Worm (Caenorhabditis elegans) whole organism, young adult: Measurements from ENCODE around the gene gcy-32.
A peak's percentile ranks its signal among the peaks of the same experiment; 100 is the strongest.

Experiments used
- B0019.2 ChIP-seq: fragments of 200-800 bp; sonication (Bioruptor generic); conservative IDR thresholded peaks from 2 replicates; pipeline ENCODE4 v1.3.6; 2022; ENCODE audit warnings: missing genetic modification reagents, missing genetic modification characterization, missing compliant biosample characterization
- B0035.1 ChIP-seq: sonication (generic microtip); optimal IDR thresholded peaks from 2 replicates; lab custom pipeline; 2016; ENCODE audit warnings: missing genetic modification characterization, mild to moderate bottlenecking, missing compliant biosample characterization, missing genotype, missing genetic modification reagents
- B0261.1 ChIP-seq: sonication (generic microtip); optimal IDR thresholded peaks from 2 replicates; lab custom pipeline; 2016; ENCODE audit warnings: mild to moderate bottlenecking, missing genetic modification characterization, moderate library complexity, missing compliant biosample characterization
- C06A6.2 ChIP-seq: fragments of 200-800 bp; sonication (Bioruptor generic); conservative IDR thresholded peaks from 2 replicates; pipeline ENCODE4 v1.3.6; 2022; ENCODE audit warnings: missing genetic modification characterization, missing compliant biosample characterization
- C17E4.6 ChIP-seq: fragments of 200-800 bp; sonication (Bioruptor generic); IDR thresholded peaks from 2 replicates; pipeline ENCODE4 v1.3.6; 2022; ENCODE audit warnings: missing genetic modification reagents, missing genetic modification characterization, missing compliant biosample characterization
- F33H1.4 ChIP-seq: fragments of 200-800 bp; sonication (Bioruptor generic); IDR thresholded peaks from 2 replicates; pipeline ENCODE4 v1.3.6; 2022; ENCODE audit warnings: missing genetic modification reagents, missing genetic modification characterization, missing compliant biosample characterization
- F49E8.2 ChIP-seq: sonication (generic microtip); optimal IDR thresholded peaks from 3 replicates; lab custom pipeline; 2017; ENCODE audit warnings: missing genetic modification characterization, mild to moderate bottlenecking, missing compliant biosample characterization, antibody characterized with exemption, moderate library complexity; ENCODE audit not compliant: insufficient read depth
- K11D2.4 ChIP-seq: fragments of 200-800 bp; sonication (Bioruptor generic); IDR thresholded peaks from 2 replicates; pipeline ENCODE4 v1.3.6; 2022; ENCODE audit warnings: missing genetic modification reagents, missing genetic modification characterization, missing compliant biosample characterization
- T26A5.8 ChIP-seq: sonication (generic microtip); optimal IDR thresholded peaks from 2 replicates; lab custom pipeline; 2016; ENCODE audit warnings: missing genetic modification characterization, missing compliant biosample characterization
- Y53G8AR.9 ChIP-seq: fragments of 200-800 bp; sonication (Bioruptor generic); conservative IDR thresholded peaks from 2 replicates; pipeline ENCODE4 v1.3.6; 2022; ENCODE audit warnings: missing genetic modification reagents, missing genetic modification characterization, missing compliant biosample characterization
- Y67H2A.10 ChIP-seq: fragments of 200-800 bp; sonication (Bioruptor generic); conservative IDR thresholded peaks from 2 replicates; pipeline ENCODE4 v1.3.6; 2022; ENCODE audit warnings: missing genetic modification reagents, missing genetic modification characterization, missing compliant biosample characterization
- ZK185.1 ChIP-seq: sonication (generic microtip); optimal IDR thresholded peaks from 2 replicates; lab custom pipeline; 2016; ENCODE audit warnings: mild to moderate bottlenecking, missing genetic modification characterization, missing compliant biosample characterization; ENCODE audit not compliant: poor library complexity, severe bottlenecking
- atf-7 ChIP-seq: sonication (generic microtip); optimal IDR thresholded peaks from 2 replicates; lab custom pipeline; 2017; ENCODE audit warnings: mild to moderate bottlenecking, missing genetic modification characterization, missing compliant biosample characterization
- attf-5 ChIP-seq: fragments of 200-800 bp; sonication (Bioruptor generic); optimal IDR thresholded peaks from 2 replicates; lab custom pipeline; 2018; ENCODE audit warnings: mild to moderate bottlenecking, missing genetic modification characterization, missing compliant biosample characterization
- ccch-3 ChIP-seq: fragments of 200-800 bp; sonication (Bioruptor generic); optimal IDR thresholded peaks from 2 replicates; lab custom pipeline; 2018; ENCODE audit warnings: mild to moderate bottlenecking, missing genetic modification characterization, missing compliant biosample characterization
- cebp-1 ChIP-seq, 2 experiments: fragments of 200-800 bp in 1 of 2; sonication (Bioruptor generic) in 1 of 2; sonication (generic microtip) in 1 of 2; IDR thresholded peaks in 1 of 2; optimal IDR thresholded peaks in 1 of 2; 2 replicates each; pipeline versions ENCODE4 v1.3.6 to Lab custom; 2017 to 2022; ENCODE audit warnings: missing compliant biosample characterization in 2 of 2, missing genetic modification characterization in 2 of 2, mild to moderate bottlenecking in 1 of 2, missing genetic modification reagents in 1 of 2, moderate library complexity in 1 of 2
- fkh-3 ChIP-seq: sonication (generic microtip); optimal IDR thresholded peaks from 2 replicates; lab custom pipeline; 2016; ENCODE audit warnings: mild to moderate bottlenecking, missing genetic modification characterization, missing compliant biosample characterization
- hmg-1.2 ChIP-seq: fragments of 200-800 bp; sonication (Bioruptor generic); IDR thresholded peaks from 2 replicates; pipeline ENCODE4 v1.3.6; 2022; ENCODE audit warnings: missing genetic modification reagents, missing genetic modification characterization, missing compliant biosample characterization
- hmg-20 ChIP-seq: fragments of 200-800 bp; sonication (Bioruptor generic); IDR thresholded peaks from 2 replicates; pipeline ENCODE4 v1.3.6; 2022; ENCODE audit warnings: missing genetic modification reagents, missing genetic modification characterization, missing compliant biosample characterization
- hsf-1 ChIP-seq: fragments of 200-800 bp; sonication (Bioruptor generic); IDR thresholded peaks from 2 replicates; pipeline ENCODE4 v1.3.6; 2022; ENCODE audit warnings: missing genetic modification reagents, missing genetic modification characterization, missing compliant biosample characterization
- lag-1 ChIP-seq: fragments of 200-800 bp; sonication (Bioruptor generic); IDR thresholded peaks from 2 replicates; pipeline ENCODE4 v1.3.6; 2022; ENCODE audit warnings: missing genetic modification reagents, missing genetic modification characterization, missing compliant biosample characterization
- let-526 ChIP-seq: fragments of 200-800 bp; sonication (Bioruptor generic); IDR thresholded peaks from 2 replicates; pipeline ENCODE4 v1.3.6; 2022; ENCODE audit warnings: missing genetic modification reagents, missing genetic modification characterization, missing compliant biosample characterization
- lsl-1 ChIP-seq: fragments of 200-800 bp; sonication (Bioruptor generic); optimal IDR thresholded peaks from 2 replicates; lab custom pipeline; 2018; ENCODE audit warnings: mild to moderate bottlenecking, missing genetic modification characterization, moderate library complexity, missing compliant biosample characterization
- lsy-27 ChIP-seq: sonication (generic microtip); optimal IDR thresholded peaks from 2 replicates; lab custom pipeline; 2017; ENCODE audit warnings: missing genetic modification characterization, mild to moderate bottlenecking, missing compliant biosample characterization, antibody characterized with exemption, missing genotype, borderline replicate concordance; ENCODE audit not compliant: insufficient read depth
- mcd-1 ChIP-seq: fragments of 200-800 bp; sonication (Bioruptor generic); IDR thresholded peaks from 2 replicates; pipeline ENCODE4 v1.3.6; 2022; ENCODE audit warnings: missing genetic modification reagents, missing genetic modification characterization, missing compliant biosample characterization
- mel-28 ChIP-seq: sonication (generic microtip); optimal IDR thresholded peaks from 2 replicates; lab custom pipeline; 2016; ENCODE audit warnings: borderline replicate concordance, mild to moderate bottlenecking, missing genetic modification characterization, missing compliant biosample characterization
- nhr-80 ChIP-seq: sonication (generic microtip); optimal IDR thresholded peaks from 2 replicates; lab custom pipeline; 2016; ENCODE audit warnings: missing genetic modification characterization, missing compliant biosample characterization
- nhr-90 ChIP-seq: sonication (generic microtip); optimal IDR thresholded peaks from 2 replicates; lab custom pipeline; 2016; ENCODE audit warnings: missing genotype, mild to moderate bottlenecking, missing genetic modification characterization, missing compliant biosample characterization
- snpc-1.1 ChIP-seq: sonication (generic microtip); optimal IDR thresholded peaks from 2 replicates; lab custom pipeline; 2017; ENCODE audit warnings: missing genetic modification characterization, mild to moderate bottlenecking, missing compliant biosample characterization, antibody characterized with exemption, moderate library complexity, missing genotype, missing genetic modification reagents; ENCODE audit not compliant: insufficient read depth
- snpc-3.4 ChIP-seq: sonication (generic microtip); optimal IDR thresholded peaks from 2 replicates; lab custom pipeline; 2017; ENCODE audit warnings: missing genetic modification characterization, mild to moderate bottlenecking, missing compliant biosample characterization, antibody characterized with exemption, moderate library complexity, missing genotype, missing genetic modification reagents
- tlf-1 ChIP-seq: fragments of 200-800 bp; sonication (Bioruptor generic); optimal IDR thresholded peaks from 2 replicates; lab custom pipeline; 2018; ENCODE audit warnings: mild to moderate bottlenecking, missing genetic modification characterization, missing compliant biosample characterization
- ztf-18 ChIP-seq: sonication (generic microtip); optimal IDR thresholded peaks from 2 replicates; lab custom pipeline; 2016; ENCODE audit warnings: missing genotype, mild to moderate bottlenecking, missing genetic modification characterization, missing compliant biosample characterization
- ztf-25 ChIP-seq: fragments of 200-800 bp; sonication (Bioruptor generic); IDR thresholded peaks from 2 replicates; pipeline ENCODE4 v1.3.6; 2022; ENCODE audit warnings: missing genetic modification reagents, missing genetic modification characterization, missing compliant biosample characterization
- ztf-26 ChIP-seq: sonication (generic microtip); optimal IDR thresholded peaks from 2 replicates; lab custom pipeline; 2017; ENCODE audit warnings: missing genetic modification characterization, missing compliant biosample characterization

The gcy-32 gene

DNA sequence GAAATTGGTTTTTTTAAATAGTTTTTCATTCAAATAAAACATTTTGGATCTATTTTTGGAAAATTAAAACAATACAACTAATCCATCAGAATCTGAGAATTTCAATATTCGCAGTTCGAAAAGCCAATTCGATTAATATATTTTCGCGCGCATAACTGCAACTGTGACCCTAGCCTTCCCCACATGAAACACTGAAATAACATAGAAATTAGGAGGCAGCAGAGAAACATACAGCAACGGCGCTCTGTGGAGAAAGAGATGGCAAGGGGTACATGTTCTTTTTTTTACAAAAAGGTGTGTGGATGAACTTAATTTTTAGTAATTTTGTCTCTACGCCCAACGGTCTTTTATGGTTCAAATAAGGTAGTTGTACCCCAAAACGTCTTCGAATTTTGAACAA, 35.1 kb downstream of the gcy-32 start:
- TF ChIP-seq hmg-1.2 (GFP tag; lab: Robert Waterston, UW) = peak; percentile 71; the same call in 1 of the 2 replicates
- TF ChIP-seq hsf-1 (GFP tag; lab: Robert Waterston, UW) = no peak
- no peak for TF ChIP-seq T26A5.8 (tag; lab: Kevin White, UChicago)
- no peak for TF ChIP-seq atf-7
- no peak for TF ChIP-seq let-526 (GFP tag; lab: Robert Waterston, UW)
- TF ChIP-seq mcd-1 = 0 out of 2 replicates have a peak, but pooled peaks have one; percentile 8
- TF ChIP-seq, all 124 proteins: peak for 2

DNA sequence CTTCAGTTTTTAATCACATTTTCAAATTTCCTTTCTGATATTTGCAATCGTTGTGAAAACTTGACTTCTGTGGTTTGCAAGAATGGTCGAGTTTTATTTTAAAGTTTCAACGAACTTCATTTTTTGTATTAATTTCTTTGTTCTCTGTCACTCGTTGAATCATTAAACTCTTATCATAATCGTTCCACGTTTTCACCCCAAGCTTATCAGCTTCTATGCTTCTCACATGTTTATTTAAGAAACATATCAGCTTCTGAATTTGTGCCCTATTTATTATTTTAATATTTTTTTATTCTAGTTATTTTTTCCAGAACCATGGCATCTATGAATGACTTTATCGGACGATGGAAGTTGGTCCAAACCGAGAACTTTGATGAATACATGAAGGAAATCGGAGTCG, 36.0 kb downstream of the gcy-32 start, which contains the start of gene lbp-7:
TSS of gene lbp-7 (plus strand) at position 312 of the 400 bp plus-strand sequence.
- TF ChIP-seq ztf-25 (GFP tag; lab: Robert Waterston, UW) (no peak), B0019.2 (no peak), lag-1 (GFP tag; lab: Robert Waterston, UW) (no peak), hsf-1 (GFP tag; lab: Robert Waterston, UW) (no peak), nhr-80 (peak; percentile 61), lsl-1 (GFP tag; lab: Kevin White, UChicago) (no peak), nhr-90 (no peak), snpc-3.4 (tag; lab: Kevin White, UChicago) (no peak)

DNA sequence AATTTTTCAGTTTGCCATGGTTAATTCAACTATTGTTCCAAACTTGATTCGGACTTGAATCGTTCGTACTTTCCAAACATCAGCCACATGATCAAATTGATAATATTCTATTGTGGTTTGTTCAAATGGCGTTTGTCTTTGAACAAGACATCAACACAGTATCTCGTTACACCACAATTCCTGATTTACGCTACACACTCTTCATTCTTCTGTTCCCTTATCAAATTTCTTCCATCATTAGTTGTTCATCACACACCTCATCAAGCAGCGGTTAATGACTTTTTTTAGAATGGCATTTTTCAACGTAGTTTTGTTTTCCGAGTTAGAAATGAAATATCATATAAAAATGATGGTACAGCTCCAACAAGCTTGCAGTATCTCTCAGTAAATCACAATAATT, 37.1 kb downstream of the gcy-32 start:
- no peak for TF ChIP-seq lsy-27 (tag; lab: Kevin White, UChicago)
- TF ChIP-seq T26A5.8 (tag; lab: Kevin White, UChicago) = no peak
- TF ChIP-seq nhr-80 = peak; percentile 85
- no peak for TF ChIP-seq ZK185.1 (tag; lab: Kevin White, UChicago)

DNA sequence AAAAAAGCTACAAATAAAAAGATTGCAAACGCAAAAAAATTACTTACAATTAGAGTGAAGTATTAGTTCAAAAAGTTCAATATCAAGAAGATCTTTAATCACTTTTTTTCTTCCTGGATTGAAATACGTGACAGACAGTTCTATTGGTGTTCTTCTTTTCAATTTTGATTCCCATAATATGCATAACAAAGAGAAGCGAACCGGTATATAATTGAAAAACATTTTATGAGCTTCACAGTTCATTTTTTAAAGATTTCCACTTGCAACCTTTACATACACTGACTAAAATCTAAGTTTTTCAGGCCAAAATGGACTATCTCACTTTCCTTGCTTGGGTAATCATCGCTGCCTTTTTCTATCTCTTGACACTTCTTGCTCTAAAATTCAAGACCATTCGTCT, 38.8 kb downstream of the gcy-32 start, which contains the start of gene T22G5.1:
TSS of gene T22G5.1 (plus strand) at position 301 of the 400 bp plus-strand sequence.
- TF ChIP-seq ztf-26 (tag; lab: Kevin White, UChicago) (no peak), let-526 (GFP tag; lab: Robert Waterston, UW) (no peak), Y67H2A.10 (GFP tag; lab: Robert Waterston, UW) (no peak), mel-28 (tag; lab: Kevin White, UChicago) (no peak), F33H1.4 (no peak), ccch-3 (GFP tag; lab: Kevin White, UChicago) (no peak), ztf-18 (no peak), fkh-3 (no peak), C06A6.2 (GFP tag; lab: Robert Waterston, UW) (no peak), F49E8.2 (no peak), B0261.1 (tag; lab: Kevin White, UChicago) (no peak), K11D2.4 (GFP tag; lab: Robert Waterston, UW) (no peak), hmg-20 (GFP tag; lab: Robert Waterston, UW) (no peak)

DNA sequence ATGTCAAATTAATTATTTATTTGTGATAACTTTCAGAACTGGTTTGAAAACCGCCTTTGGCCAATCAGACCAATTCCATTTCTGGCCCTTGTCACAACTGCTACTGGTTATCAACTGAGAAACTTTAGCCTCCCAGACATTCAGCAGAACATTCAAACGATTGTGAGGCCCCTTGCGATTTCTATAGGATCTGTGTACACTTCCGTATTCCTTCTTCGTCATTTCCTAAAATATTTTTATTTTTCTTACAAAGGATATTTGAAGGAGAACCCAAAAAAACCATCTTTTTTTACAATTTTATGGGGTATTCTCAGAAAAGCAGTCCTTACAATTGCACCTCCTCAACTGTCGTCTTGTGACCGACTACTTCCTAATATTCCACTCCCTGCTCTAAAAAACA, 42.0 kb downstream of the gcy-32 start:
- TF ChIP-seq cebp-1 (GFP tag; IDR thresholded peaks at IDR 0.05; lab: Robert Waterston, UW) (no peak), cebp-1 (tag; optimal IDR thresholded peaks at IDR 0.05; lab: Kevin White, UChicago) (no peak), C06A6.2 (GFP tag; lab: Robert Waterston, UW) (no peak), attf-5 (GFP tag; lab: Kevin White, UChicago) (no peak), ZK185.1 (tag; lab: Kevin White, UChicago) (no peak), B0035.1 (tag; lab: Kevin White, UChicago) (no peak), Y53G8AR.9 (GFP tag; lab: Robert Waterston, UW) (no peak), tlf-1 (no peak), snpc-1.1 (tag; lab: Kevin White, UChicago) (no peak), C17E4.6 (GFP tag; lab: Robert Waterston, UW) (no peak)
